Worm (Caenorhabditis elegans) whole organism, L1 larva: ENCODE data around the gene col-74.

Experiments
- C04F5.9 ChIP-seq: sonication (generic microtip); optimal IDR thresholded peaks from 2 replicates; lab custom pipeline; 2016; ENCODE audit warnings: missing genetic modification characterization, missing compliant biosample characterization
- C16A3.4 ChIP-seq: fragments of 150-350 bp; optimal IDR thresholded peaks from 2 replicates; lab custom pipeline; 2014; ENCODE audit warnings: missing biosample characterization, missing genetic modification characterization
- aha-1 ChIP-seq: fragments of 150-350 bp; optimal IDR thresholded peaks from 2 replicates; lab custom pipeline; 2014; ENCODE audit warnings: missing biosample characterization, missing genetic modification characterization
- alr-1 ChIP-seq: fragments of 200-800 bp; sonication (Bioruptor generic); optimal IDR thresholded peaks from 2 replicates; lab custom pipeline; 2018; ENCODE audit warnings: borderline replicate concordance, mild to moderate bottlenecking, missing genetic modification characterization, missing compliant biosample characterization
- aly-2 ChIP-seq: fragments of 150-350 bp; optimal IDR thresholded peaks from 2 replicates; lab custom pipeline; 2014; ENCODE audit warnings: missing biosample characterization, missing genetic modification characterization
- blmp-1 ChIP-seq: fragments of 150-350 bp; optimal IDR thresholded peaks from 2 replicates; lab custom pipeline; 2014; ENCODE audit warnings: missing biosample characterization, missing genetic modification characterization
- ceh-63 ChIP-seq: fragments of 200-800 bp; sonication (Bioruptor generic); optimal IDR thresholded peaks from 2 replicates; lab custom pipeline; 2018; ENCODE audit warnings: mild to moderate bottlenecking, missing genetic modification characterization, missing compliant biosample characterization
- ceh-8 ChIP-seq: fragments of 200-800 bp; sonication (Bioruptor generic); optimal IDR thresholded peaks from 2 replicates; lab custom pipeline; 2018; ENCODE audit warnings: mild to moderate bottlenecking, missing genetic modification characterization, moderate library complexity, missing compliant biosample characterization
- ces-1 ChIP-seq: fragments of 150-350 bp; optimal IDR thresholded peaks from 2 replicates; lab custom pipeline; 2014; ENCODE audit warnings: missing biosample characterization, missing genetic modification reagents, missing genetic modification characterization
- dpl-1 ChIP-seq, 3 experiments: fragments of 150-350 bp in 2 of 3; sonication (generic microtip) in 1 of 3; optimal IDR thresholded peaks; 2 replicates each; lab custom pipeline; 2014 to 2017; ENCODE audit warnings: missing biosample characterization in 3 of 3, missing genetic modification characterization in 3 of 3, missing genetic modification reagents in 3 of 3
- dsc-1 ChIP-seq: sonication (generic microtip); optimal IDR thresholded peaks from 2 replicates; lab custom pipeline; 2016; ENCODE audit warnings: mild to moderate bottlenecking, missing genetic modification characterization, missing compliant biosample characterization
- efl-1 ChIP-seq, 4 experiments: fragments of 150-350 bp; optimal IDR thresholded peaks in 3 of 4; peaks in 1 of 4; 1 replicate in 1 of 4; 2 replicates in 3 of 4; lab custom pipeline; 2014; ENCODE audit warnings: missing biosample characterization in 2 of 4, missing genetic modification characterization in 2 of 4, missing genetic modification reagents in 2 of 4
- efl-3 ChIP-seq: fragments of 200-800 bp; sonication (Bioruptor generic); optimal IDR thresholded peaks from 2 replicates; lab custom pipeline; 2018; ENCODE audit warnings: mild to moderate bottlenecking, missing genetic modification characterization, missing compliant biosample characterization
- egl-27 ChIP-seq, 2 experiments: fragments of 150-350 bp in 1 of 2; sonication (generic microtip); optimal IDR thresholded peaks; 3 replicates each; lab custom pipeline; 2017 to 2018; ENCODE audit warnings: missing biosample characterization in 2 of 2, missing genetic modification characterization in 2 of 2, missing genetic modification reagents in 2 of 2
- elt-3 ChIP-seq, 6 experiments: fragments of 150-350 bp in 1 of 6; sonication (generic microtip); optimal IDR thresholded peaks; 2 replicates each; lab custom pipeline; 2017 to 2018; ENCODE audit warnings: missing biosample characterization in 6 of 6, missing genetic modification characterization in 6 of 6, inconsistent platforms in 1 of 6
- ets-5 ChIP-seq: fragments of 200-800 bp; sonication (Bioruptor generic); IDR thresholded peaks from 2 replicates; pipeline ENCODE4 v1.3.6; 2022; ENCODE audit warnings: missing genetic modification characterization, missing compliant biosample characterization
- fkh-10 ChIP-seq: sonication (generic microtip); optimal IDR thresholded peaks from 2 replicates; lab custom pipeline; 2017; ENCODE audit warnings: missing biosample characterization, missing genetic modification reagents, missing genetic modification characterization
- fkh-4 ChIP-seq: sonication (generic microtip); optimal IDR thresholded peaks from 2 replicates; lab custom pipeline; 2016; ENCODE audit warnings: missing compliant biosample characterization, missing genetic modification characterization, borderline replicate concordance
- fkh-8 ChIP-seq: sonication (generic microtip); optimal IDR thresholded peaks from 2 replicates; lab custom pipeline; 2016; ENCODE audit warnings: mild to moderate bottlenecking, missing genetic modification characterization, missing compliant biosample characterization
- hlh-4 ChIP-seq: sonication (generic microtip); optimal IDR thresholded peaks from 2 replicates; lab custom pipeline; 2016; ENCODE audit warnings: mild to moderate bottlenecking, missing genetic modification characterization, missing compliant biosample characterization
- irx-1 ChIP-seq: sonication (generic microtip); optimal IDR thresholded peaks from 2 replicates; lab custom pipeline; 2016; ENCODE audit warnings: missing genetic modification characterization, missing compliant biosample characterization
- isw-1 ChIP-seq: fragments of 200-800 bp; sonication (Bioruptor generic); IDR thresholded peaks from 2 replicates; pipeline ENCODE4 v1.3.6; 2022; ENCODE audit warnings: missing genetic modification characterization, missing compliant biosample characterization
- jun-1 ChIP-seq: fragments of 150-350 bp; optimal IDR thresholded peaks from 2 replicates; lab custom pipeline; 2014; ENCODE audit warnings: missing biosample characterization, missing genetic modification reagents, missing genetic modification characterization
- lin-13 ChIP-seq: fragments of 150-350 bp; optimal IDR thresholded peaks from 2 replicates; lab custom pipeline; 2014; ENCODE audit warnings: missing biosample characterization, missing genetic modification reagents, missing genetic modification characterization
- lin-14 ChIP-seq: fragments of 200-800 bp; sonication (Bioruptor generic); optimal IDR thresholded peaks from 2 replicates; lab custom pipeline; 2018; ENCODE audit warnings: mild to moderate bottlenecking, missing genetic modification characterization, moderate library complexity, missing compliant biosample characterization
- lin-35 ChIP-seq, 2 experiments: fragments of 150-350 bp; optimal IDR thresholded peaks; 2 replicates each; lab custom pipeline; 2014; ENCODE audit warnings: missing biosample characterization in 2 of 2, missing genetic modification characterization in 2 of 2, missing genetic modification reagents in 2 of 2
- lin-39 ChIP-seq: fragments of 150-350 bp; optimal IDR thresholded peaks from 2 replicates; lab custom pipeline; 2014; ENCODE audit warnings: missing biosample characterization, missing genetic modification reagents, missing genetic modification characterization
- lir-3 ChIP-seq: sonication (generic microtip); optimal IDR thresholded peaks from 2 replicates; lab custom pipeline; 2016; ENCODE audit warnings: mild to moderate bottlenecking, missing genetic modification characterization, moderate library complexity, missing compliant biosample characterization; ENCODE audit not compliant: poor library complexity
- lsy-2 ChIP-seq, 2 experiments: fragments of 150-350 bp; optimal IDR thresholded peaks; 2 replicates each; lab custom pipeline; 2014; ENCODE audit warnings: missing biosample characterization in 2 of 2, missing genetic modification characterization in 2 of 2
- mep-1 ChIP-seq: fragments of 150-350 bp; optimal IDR thresholded peaks from 2 replicates; lab custom pipeline; 2014; ENCODE audit warnings: missing biosample characterization, missing genetic modification characterization
- nhr-11 ChIP-seq: fragments of 150-350 bp; optimal IDR thresholded peaks from 2 replicates; lab custom pipeline; 2014; ENCODE audit warnings: missing biosample characterization, missing genetic modification characterization
- nhr-19 ChIP-seq: fragments of 200-800 bp; sonication (Bioruptor generic); conservative IDR thresholded peaks from 2 replicates; pipeline ENCODE4 v1.3.6; 2022; ENCODE audit warnings: missing genetic modification characterization, missing compliant biosample characterization
- nhr-20 ChIP-seq: sonication (generic microtip); optimal IDR thresholded peaks from 2 replicates; lab custom pipeline; 2016; ENCODE audit warnings: mild to moderate bottlenecking, missing genetic modification characterization, missing compliant biosample characterization
- nhr-237 ChIP-seq: fragments of 150-350 bp; optimal IDR thresholded peaks from 2 replicates; lab custom pipeline; 2014; ENCODE audit warnings: missing biosample characterization, missing genetic modification characterization
- nhr-28 ChIP-seq: fragments of 150-350 bp; optimal IDR thresholded peaks from 2 replicates; lab custom pipeline; 2014; ENCODE audit warnings: missing biosample characterization, missing genetic modification characterization
- nhr-47 ChIP-seq: sonication (generic microtip); optimal IDR thresholded peaks from 2 replicates; lab custom pipeline; 2016; ENCODE audit warnings: mild to moderate bottlenecking, missing genetic modification characterization, moderate library complexity, missing compliant biosample characterization
- nhr-71 ChIP-seq: sonication (generic microtip); optimal IDR thresholded peaks from 2 replicates; lab custom pipeline; 2016; ENCODE audit warnings: mild to moderate bottlenecking, missing genetic modification characterization, moderate library complexity, missing compliant biosample characterization
- nhr-76 ChIP-seq: sonication (generic microtip); optimal IDR thresholded peaks from 2 replicates; lab custom pipeline; 2017; ENCODE audit warnings: missing biosample characterization, missing genetic modification characterization
- nhr-85 ChIP-seq: sonication (generic microtip); peaks from one replicate; lab custom pipeline; 2016; ENCODE audit warnings: missing genetic modification characterization, inconsistent platforms, missing compliant biosample characterization
- nhr-90 ChIP-seq: sonication (generic microtip); optimal IDR thresholded peaks from 2 replicates; lab custom pipeline; 2016; ENCODE audit warnings: mild to moderate bottlenecking, missing genetic modification characterization, missing compliant biosample characterization; ENCODE audit not compliant: poor library complexity
- pqm-1 ChIP-seq: sonication (generic microtip); optimal IDR thresholded peaks from 3 replicates; lab custom pipeline; 2017; ENCODE audit warnings: missing biosample characterization, missing genetic modification characterization
- rnt-1 ChIP-seq: sonication (generic microtip); optimal IDR thresholded peaks from 2 replicates; lab custom pipeline; 2016; ENCODE audit warnings: mild to moderate bottlenecking, missing genetic modification characterization, moderate library complexity, missing compliant biosample characterization
- snpc-4 ChIP-seq: fragments of 150-350 bp; optimal IDR thresholded peaks from 2 replicates; lab custom pipeline; 2014; ENCODE audit warnings: missing biosample characterization, missing genetic modification characterization
- snu-23 ChIP-seq: sonication (generic microtip); optimal IDR thresholded peaks from 2 replicates; lab custom pipeline; 2016; ENCODE audit warnings: missing genetic modification characterization, missing compliant biosample characterization
- sox-4 ChIP-seq: sonication (generic microtip); optimal IDR thresholded peaks from 2 replicates; lab custom pipeline; 2016; ENCODE audit warnings: missing genetic modification characterization, missing compliant biosample characterization
- swsn-7 ChIP-seq: sonication (generic microtip); optimal IDR thresholded peaks from 2 replicates; lab custom pipeline; 2016; ENCODE audit warnings: missing genetic modification characterization, missing compliant biosample characterization
- tbx-2 ChIP-seq: sonication (generic microtip); optimal IDR thresholded peaks from 2 replicates; lab custom pipeline; 2016; ENCODE audit warnings: missing genetic modification characterization, missing compliant biosample characterization
- unc-130 ChIP-seq: fragments of 150-350 bp; optimal IDR thresholded peaks from 2 replicates; lab custom pipeline; 2017; ENCODE audit warnings: missing biosample characterization, missing genetic modification characterization, inconsistent platforms
- unc-98 ChIP-seq: fragments of 200-800 bp; sonication (Bioruptor generic); IDR thresholded peaks from 2 replicates; pipeline ENCODE4 v1.3.6; 2022; ENCODE audit warnings: missing genetic modification characterization, missing compliant biosample characterization
- vab-15 ChIP-seq: sonication (generic microtip); optimal IDR thresholded peaks from 2 replicates; lab custom pipeline; 2017; ENCODE audit warnings: missing genotype, mild to moderate bottlenecking, missing genetic modification characterization, missing compliant biosample characterization
- xbp-1 ChIP-seq: sonication (generic microtip); optimal IDR thresholded peaks from 2 replicates; lab custom pipeline; 2016; ENCODE audit warnings: missing genetic modification characterization, missing compliant biosample characterization
- zag-1 ChIP-seq: fragments of 150-350 bp; optimal IDR thresholded peaks from 2 replicates; lab custom pipeline; 2014; ENCODE audit warnings: missing biosample characterization, missing genetic modification characterization

Gene col-74

ce11 chrII:5873564-5874070 is 43.4 kb downstream of the col-74 start, which contains the start of gene tex-2 (continued):
- TF ChIP-seq nhr-237 (tag; lab: Kevin White, UChicago) (no peak), fkh-4 (no peak), nhr-76 (tag; lab: Kevin White, UChicago) (no peak), tbx-2 (tag; lab: Kevin White, UChicago) (no peak), dsc-1 (tag; lab: Kevin White, UChicago) (no peak), jun-1 (peak; percentile 27), fkh-10 (GFP tag; lab: Kevin White, UChicago) (no peak), unc-130 (tag; lab: Kevin White, UChicago) (no peak), snpc-4 (no peak), xbp-1 (tag; lab: Kevin White, UChicago) (peak; percentile 19), zag-1 (tag; lab: Kevin White, UChicago) (no peak), ces-1 (GFP tag; lab: Kevin White, UChicago) (no peak), nhr-11 (tag; lab: Kevin White, UChicago) (no peak), vab-15 (tag; lab: Kevin White, UChicago) (no peak), aha-1 (tag; lab: Kevin White, UChicago) (no peak), rnt-1 (peak; percentile 32), aly-2 (no peak), pqm-1 (tag; lab: Kevin White, UChicago) (no peak), sox-4 (no peak), nhr-47 (tag; lab: Kevin White, UChicago) (peak; percentile 54), nhr-20 (tag; lab: Kevin White, UChicago) (peak; percentile 41), lin-13 (peak; percentile 48), swsn-7 (no peak), irx-1 (tag; lab: Kevin White, UChicago) (no peak), nhr-90 (no peak), isw-1 (peak; percentile 18), egl-27 (tag; optimal IDR thresholded peaks at IDR 0.05; lab: Kevin White, UChicago) (no peak), ets-5 (no peak), nhr-28 (tag; lab: Kevin White, UChicago) (no peak), unc-98 (GFP tag; lab: Robert Waterston, UW) (0 out of 2 replicates have a peak, but pooled peaks have one; percentile 14)
- TF ChIP-seq, all 84 proteins: peak for 18

ce11 chrII:5874130-5874529 is 44.0 kb downstream of the col-74 start:
- peak; percentile 82 for TF ChIP-seq mep-1
- TF ChIP-seq elt-3 (tag; optimal IDR thresholded peaks at IDR 0.05; lab: Kevin White, UChicago): peak in 2 of 6 experiments; percentile 31 to 64
- TF ChIP-seq lsy-2 (tag; optimal IDR thresholded peaks at IDR 0.05; lab: Kevin White, UChicago): peak; percentile 35 to 49
- TF ChIP-seq rnt-1: peak; percentile 40
- TF ChIP-seq lin-35 (GFP tag; optimal IDR thresholded peaks at IDR 0.05; lab: Kevin White, UChicago): peak; percentile 17 to 74
- peak; percentile 4 for TF ChIP-seq lir-3 (tag; lab: Kevin White, UChicago)
- no peak for TF ChIP-seq C04F5.9 (tag; lab: Kevin White, UChicago)
- peak; percentile 43 for TF ChIP-seq ceh-8 (GFP tag; lab: Kevin White, UChicago)
- peak; percentile 98 for TF ChIP-seq blmp-1 (tag; lab: Kevin White, UChicago)
- TF ChIP-seq unc-130 (tag; lab: Kevin White, UChicago): peak; percentile 43
- TF ChIP-seq efl-3 (GFP tag; lab: Kevin White, UChicago): no peak
- peak; percentile 71 for TF ChIP-seq nhr-71 (tag; lab: Kevin White, UChicago)
- TF ChIP-seq ceh-63: no peak
- TF ChIP-seq lin-14 (GFP tag; lab: Kevin White, UChicago): peak; percentile 79
- peak; percentile 90 for TF ChIP-seq nhr-85 (tag; lab: Kevin White, UChicago)
- no peak for TF ChIP-seq hlh-4 (tag; lab: Kevin White, UChicago)
- peak; percentile 23 for TF ChIP-seq fkh-8
- no peak for TF ChIP-seq alr-1 (tag; lab: Kevin White, UChicago)
- no peak for TF ChIP-seq lin-39
- peak; percentile 70 for TF ChIP-seq snu-23 (GFP tag; lab: Kevin White, UChicago)
- TF ChIP-seq lin-13: peak; percentile 1
- peak; percentile 30 for TF ChIP-seq nhr-90
- TF ChIP-seq efl-1 (optimal IDR thresholded peaks at IDR 0.05; lab: Kevin White, UChicago): peak in 1 of 2 experiments; percentile 25
- TF ChIP-seq efl-1 (GFP tag; optimal IDR thresholded peaks at IDR 0.05 in 1 of 2; lab: Kevin White, UChicago): peak; percentile 25 to 88
- TF ChIP-seq C16A3.4: peak; percentile 58
- peak in 2 of 3 experiments; percentile 33 to 39 for TF ChIP-seq dpl-1 (GFP tag; optimal IDR thresholded peaks at IDR 0.05; lab: Kevin White, UChicago)
- TF ChIP-seq dsc-1 (tag; lab: Kevin White, UChicago): peak; percentile 36
- TF ChIP-seq irx-1 (tag; lab: Kevin White, UChicago): peak; percentile 16
- TF ChIP-seq nhr-19: peak; percentile 47; the same call in 1 of the 2 replicates
